Fruit fly (Drosophila melanogaster) whole organism, embryonic: ENCODE measurements around the gene CG5882.

ENCODE experiments used
- Atf6 ChIP-seq: fragments of 200-800 bp; sonication (Bioruptor generic); IDR thresholded peaks from 2 replicates; pipeline ENCODE4 v1.3.6; 2022; ENCODE audit warnings: missing biosample characterization, missing genetic modification characterization
- CG10147 ChIP-seq: fragments of 200-800 bp; sonication (Bioruptor generic); optimal IDR thresholded peaks from 2 replicates; lab custom pipeline; 2019; ENCODE audit warnings: missing biosample characterization, mild to moderate bottlenecking, missing genetic modification characterization, moderate library complexity
- CG10462 ChIP-seq: fragments of 200-800 bp; sonication (Bioruptor generic); optimal IDR thresholded peaks from 2 replicates; lab custom pipeline; 2016; ENCODE audit warnings: missing biosample characterization, missing genetic modification characterization
- CG11085 ChIP-seq: fragments of 200-800 bp; sonication (Bioruptor generic); IDR thresholded peaks from 2 replicates; pipeline ENCODE4 v1.3.6; 2022; ENCODE audit warnings: missing biosample characterization, missing genetic modification characterization
- CG11247 ChIP-seq: fragments of 200-800 bp; sonication (Bioruptor generic); IDR thresholded peaks from 2 replicates; pipeline ENCODE4 v1.3.6; 2022; ENCODE audit warnings: missing biosample characterization, missing genetic modification characterization
- CG11398 ChIP-seq: fragments of 200-800 bp; sonication (Bioruptor generic); optimal IDR thresholded peaks from 2 replicates; lab custom pipeline; 2016; ENCODE audit warnings: missing biosample characterization, missing genetic modification characterization
- CG12299 ChIP-seq: fragments of 200-800 bp; sonication (Bioruptor generic); optimal IDR thresholded peaks from 2 replicates; lab custom pipeline; 2018; ENCODE audit warnings: missing biosample characterization, mild to moderate bottlenecking, missing genetic modification characterization
- CG15011 ChIP-seq: fragments of 200-800 bp; sonication (Bioruptor generic); optimal IDR thresholded peaks from 3 replicates; lab custom pipeline; 2018; ENCODE audit warnings: missing biosample characterization, mild to moderate bottlenecking, missing genetic modification characterization
- CG15514 ChIP-seq: fragments of 200-800 bp; sonication (Bioruptor generic); optimal IDR thresholded peaks from 3 replicates; lab custom pipeline; 2017; ENCODE audit warnings: missing biosample characterization, missing genetic modification characterization, mild to moderate bottlenecking, moderate library complexity, missing genetic modification reagents
- CG17359 ChIP-seq: fragments of 200-800 bp; sonication (Bioruptor generic); optimal IDR thresholded peaks from 3 replicates; lab custom pipeline; 2018; ENCODE audit warnings: missing biosample characterization, mild to moderate bottlenecking, missing genetic modification characterization, moderate library complexity
- CG17829 ChIP-seq: fragments of 200-800 bp; optimal IDR thresholded peaks from 2 replicates; lab custom pipeline; 2019; ENCODE audit warnings: missing biosample characterization, mild to moderate bottlenecking, missing genetic modification characterization, moderate library complexity
- CG18619 ChIP-seq: fragments of 200-800 bp; sonication (Bioruptor generic); optimal IDR thresholded peaks from 3 replicates; lab custom pipeline; 2017; ENCODE audit warnings: missing biosample characterization, mild to moderate bottlenecking, missing genetic modification characterization
- CG3281 ChIP-seq: fragments of 200-800 bp; sonication (Bioruptor generic); optimal IDR thresholded peaks from 3 replicates; lab custom pipeline; 2017; ENCODE audit warnings: missing biosample characterization, mild to moderate bottlenecking, missing genetic modification characterization
- CG6683 ChIP-seq: fragments of 200-800 bp; sonication (Bioruptor generic); optimal IDR thresholded peaks from 2 replicates; lab custom pipeline; 2017; ENCODE audit warnings: missing biosample characterization, mild to moderate bottlenecking, missing genetic modification characterization, missing genetic modification reagents
- CG6765 ChIP-seq: fragments of 200-800 bp; sonication (Bioruptor generic); optimal IDR thresholded peaks from 3 replicates; lab custom pipeline; 2017; ENCODE audit warnings: missing biosample characterization, mild to moderate bottlenecking, missing genetic modification characterization
- CHES-1-like ChIP-seq: fragments of 200-800 bp; sonication (Bioruptor generic); optimal IDR thresholded peaks from 2 replicates; lab custom pipeline; 2016; ENCODE audit warnings: missing biosample characterization, missing genetic modification characterization
- CoRest ChIP-seq: fragments of 200-800 bp; sonication (Bioruptor generic); optimal IDR thresholded peaks from 3 replicates; lab custom pipeline; 2018; ENCODE audit warnings: missing biosample characterization, mild to moderate bottlenecking, missing genetic modification characterization, moderate library complexity
- Dek ChIP-seq: fragments of 200-800 bp; sonication (Bioruptor generic); optimal IDR thresholded peaks from 3 replicates; lab custom pipeline; 2019; ENCODE audit warnings: missing biosample characterization, mild to moderate bottlenecking, missing genetic modification characterization, moderate library complexity
- Dfd ChIP-seq, 2 experiments: fragments of >200 bp; optimal IDR thresholded peaks; 2 replicates each; lab custom pipeline; 2017; ENCODE audit warnings: missing biosample characterization in 2 of 2, missing genetic modification characterization in 2 of 2
- Elba2 ChIP-seq: fragments of 200-800 bp; sonication (Bioruptor generic); optimal IDR thresholded peaks from 3 replicates; lab custom pipeline; 2016; ENCODE audit warnings: missing biosample characterization, missing genetic modification characterization
- Fer2 ChIP-seq: fragments of 200-800 bp; sonication (Bioruptor generic); optimal IDR thresholded peaks from 2 replicates; lab custom pipeline; 2018; ENCODE audit warnings: missing biosample characterization, mild to moderate bottlenecking, missing genetic modification characterization, moderate library complexity
- Fer3 ChIP-seq: fragments of 200-800 bp; sonication (Bioruptor generic); optimal IDR thresholded peaks from 2 replicates; lab custom pipeline; 2018; ENCODE audit warnings: missing biosample characterization, mild to moderate bottlenecking, missing genetic modification characterization, moderate library complexity
- H2.0 ChIP-seq: fragments of 200-800 bp; sonication (Bioruptor generic); IDR thresholded peaks from 2 replicates; pipeline ENCODE4 v1.3.6; 2022; ENCODE audit warnings: missing biosample characterization, missing genetic modification characterization
- HHEX ChIP-seq: fragments of 200-800 bp; sonication (Bioruptor generic); optimal IDR thresholded peaks from 3 replicates; lab custom pipeline; 2017; ENCODE audit warnings: missing biosample characterization, mild to moderate bottlenecking, missing genetic modification characterization, missing genetic modification reagents
- Hr51 ChIP-seq, 2 experiments: fragments of 200-800 bp; sonication (Bioruptor generic); optimal IDR thresholded peaks; 2 replicates in 1 of 2; 3 replicates in 1 of 2; lab custom pipeline; 2016 to 2018; ENCODE audit warnings: missing biosample characterization in 2 of 2, missing genetic modification characterization in 2 of 2, mild to moderate bottlenecking in 1 of 2, moderate library complexity in 1 of 2
- Lim3 ChIP-seq: fragments of 200-800 bp; sonication (Bioruptor generic); IDR thresholded peaks from 2 replicates; pipeline ENCODE4 v1.3.6; 2022; ENCODE audit warnings: missing biosample characterization, missing genetic modification characterization
- Nf-YA ChIP-seq: fragments of 200-800 bp; sonication (Bioruptor generic); IDR thresholded peaks from 2 replicates; pipeline ENCODE4 v1.3.6; 2022; ENCODE audit warnings: missing biosample characterization, missing genetic modification characterization
- bcd ChIP-seq: fragments of 200-800 bp; sonication (Bioruptor generic); optimal IDR thresholded peaks from 2 replicates; lab custom pipeline; 2017; ENCODE audit warnings: missing biosample characterization, mild to moderate bottlenecking, missing genetic modification characterization
- cad ChIP-seq: fragments of >200 bp; optimal IDR thresholded peaks from 2 replicates; lab custom pipeline; 2017; ENCODE audit warnings: missing biosample characterization, missing genetic modification characterization
- crc ChIP-seq: fragments of 200-800 bp; sonication (Bioruptor generic); optimal IDR thresholded peaks from 2 replicates; lab custom pipeline; 2016; ENCODE audit warnings: missing biosample characterization, missing genetic modification characterization
- cwo ChIP-seq: fragments of 200-800 bp; sonication (Bioruptor generic); optimal IDR thresholded peaks from 3 replicates; lab custom pipeline; 2017; ENCODE audit warnings: missing biosample characterization, missing genetic modification characterization, mild to moderate bottlenecking, moderate library complexity, missing genetic modification reagents
- dmrt11E ChIP-seq: fragments of 200-800 bp; sonication (Bioruptor generic); optimal IDR thresholded peaks from 3 replicates; lab custom pipeline; 2018; ENCODE audit warnings: missing biosample characterization, mild to moderate bottlenecking, missing genetic modification characterization, moderate library complexity
- exex ChIP-seq: fragments of 200-800 bp; sonication (Bioruptor generic); optimal IDR thresholded peaks from 4 replicates; lab custom pipeline; 2018; ENCODE audit warnings: missing biosample characterization, mild to moderate bottlenecking, missing genetic modification characterization, moderate library complexity
- eyg ChIP-seq: fragments of 200-800 bp; sonication (Bioruptor generic); optimal IDR thresholded peaks from 3 replicates; lab custom pipeline; 2016; ENCODE audit warnings: missing biosample characterization, missing genetic modification characterization
- gce ChIP-seq: fragments of 200-800 bp; sonication (Bioruptor generic); IDR thresholded peaks from 3 replicates; pipeline ENCODE4 v1.3.6; 2022; ENCODE audit warnings: missing biosample characterization, missing genetic modification characterization
- gro ChIP-seq: fragments of 200-800 bp; sonication (Bioruptor generic); optimal IDR thresholded peaks from 2 replicates; lab custom pipeline; 2016; ENCODE audit warnings: missing biosample characterization, missing genetic modification characterization
- kah ChIP-seq: fragments of 200-800 bp; sonication (Bioruptor generic); optimal IDR thresholded peaks from 2 replicates; lab custom pipeline; 2018; ENCODE audit warnings: missing biosample characterization, mild to moderate bottlenecking, missing genetic modification characterization
- kni ChIP-seq: fragments of 200-800 bp; sonication (Bioruptor generic); optimal IDR thresholded peaks from 3 replicates; lab custom pipeline; 2017; ENCODE audit warnings: mild to moderate bottlenecking, missing biosample characterization, missing genetic modification reagents, missing genetic modification characterization
- maf-S ChIP-seq: fragments of 200-800 bp; sonication (Bioruptor generic); optimal IDR thresholded peaks from 2 replicates; lab custom pipeline; 2016; ENCODE audit warnings: missing biosample characterization, missing genetic modification characterization
- pho ChIP-seq: fragments of 200-800 bp; sonication (Bioruptor generic); optimal IDR thresholded peaks from 2 replicates; lab custom pipeline; 2016; ENCODE audit warnings: missing biosample characterization, missing genetic modification characterization
- ranshi ChIP-seq: fragments of 200-800 bp; sonication (Bioruptor generic); IDR thresholded peaks from 2 replicates; pipeline ENCODE4 v1.3.6; 2022; ENCODE audit warnings: missing biosample characterization, missing genetic modification characterization
- shn ChIP-seq: fragments of 200-800 bp; sonication (Bioruptor generic); optimal IDR thresholded peaks from 3 replicates; lab custom pipeline; 2016; ENCODE audit warnings: missing biosample characterization, missing genetic modification characterization
- so ChIP-seq: fragments of 200-800 bp; sonication (Bioruptor generic); IDR thresholded peaks from 3 replicates; pipeline ENCODE4 v1.3.6; 2022; ENCODE audit warnings: missing biosample characterization, missing genetic modification characterization
- sob ChIP-seq: fragments of 200-800 bp; sonication (Bioruptor generic); IDR thresholded peaks from 2 replicates; pipeline ENCODE4 v1.3.6; 2022; ENCODE audit warnings: missing biosample characterization, missing genetic modification characterization
- sqz ChIP-seq: fragments of 200-800 bp; sonication (Bioruptor generic); optimal IDR thresholded peaks from 3 replicates; lab custom pipeline; 2018; ENCODE audit warnings: missing biosample characterization, mild to moderate bottlenecking, missing genetic modification characterization
- sr ChIP-seq: fragments of 200-800 bp; sonication (Bioruptor generic); IDR thresholded peaks from 3 replicates; pipeline ENCODE4 v1.3.6; 2022; ENCODE audit warnings: missing biosample characterization, missing genetic modification characterization
- sug ChIP-seq: fragments of 200-800 bp; optimal IDR thresholded peaks from 2 replicates; lab custom pipeline; 2019; ENCODE audit warnings: missing biosample characterization, mild to moderate bottlenecking, missing genetic modification characterization, moderate library complexity
- tap ChIP-seq: fragments of 200-800 bp; optimal IDR thresholded peaks from 3 replicates; lab custom pipeline; 2019; ENCODE audit warnings: missing biosample characterization, mild to moderate bottlenecking, missing genetic modification characterization, moderate library complexity
- tll ChIP-seq, 2 experiments: fragments of 200-800 bp in 1 of 2; fragments of >200 bp in 1 of 2; sonication (Bioruptor generic) in 1 of 2; optimal IDR thresholded peaks; 2 replicates each; lab custom pipeline; 2017 to 2019; ENCODE audit warnings: missing biosample characterization in 2 of 2, missing genetic modification characterization in 2 of 2, mild to moderate bottlenecking in 1 of 2, moderate library complexity in 1 of 2
- unpg ChIP-seq: fragments of 200-800 bp; sonication (Bioruptor generic); optimal IDR thresholded peaks from 3 replicates; lab custom pipeline; 2018; ENCODE audit warnings: missing biosample characterization, mild to moderate bottlenecking, missing genetic modification characterization, moderate library complexity

The CG5882 gene

DNA sequence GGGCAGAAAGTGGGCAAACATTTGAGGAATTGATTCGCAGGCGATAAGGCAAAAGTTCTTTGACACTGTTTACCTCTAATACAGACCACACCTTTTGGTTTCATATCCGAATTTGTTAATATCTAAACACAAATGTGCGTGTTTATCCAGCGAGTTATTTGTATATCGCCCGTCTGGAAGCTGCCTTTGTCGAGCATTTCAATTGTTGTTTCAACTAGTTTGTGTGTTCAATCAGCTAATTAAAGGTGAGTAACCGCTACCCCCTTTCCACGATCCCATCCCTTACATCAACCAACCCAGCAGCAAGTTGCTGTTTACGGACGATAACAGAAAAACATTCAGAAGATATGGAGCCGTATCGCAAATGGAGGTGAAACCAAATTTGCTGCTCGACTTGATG is 13.0 kb downstream of the CG5882 start (continued):
- TF ChIP-seq H2.0 (GFP tag; lab: Robert Waterston, UW) (0 out of 2 replicates have a peak, but pooled peaks have one; percentile 12), Nf-YA (GFP tag; lab: Robert Waterston, UW) (no peak), CG15514 (peak; percentile 61), bcd (peak; percentile 35), Fer2 (tag; lab: Kevin White, UChicago) (peak; percentile 13), Dfd (GFP tag; optimal IDR thresholded peaks at IDR 0.05; lab: Kevin White, UChicago) (no peak), shn (GFP tag; lab: Kevin White, UChicago) (peak; percentile 33), CG11085 (GFP tag; lab: Robert Waterston, UW) (peak; percentile 46; the same call in 1 of the 2 replicates), CG6765 (GFP tag; lab: Kevin White, UChicago) (peak; percentile 73), Hr51 (GFP tag; optimal IDR thresholded peaks at IDR 0.05; lab: Kevin White, UChicago) (peak in 1 of 2 experiments; percentile 23), sr (no peak), CG11247 (peak; percentile 48; the same call in 1 of the 2 replicates), sqz (no peak), sob (peak; percentile 47; the same call in 1 of the 2 replicates), eyg (peak; percentile 43), CG17359 (tag; lab: Kevin White, UChicago) (peak; percentile 58), kah (GFP tag; lab: Kevin White, UChicago) (no peak), CoRest (tag; lab: Kevin White, UChicago) (peak; percentile 1), CG10462 (GFP tag; lab: Kevin White, UChicago) (no peak), crc (GFP tag; lab: Kevin White, UChicago) (peak; percentile 38), Atf6 (GFP tag; lab: Robert Waterston, UW) (peak; percentile 84), Fer3 (peak; percentile 47), CG18619 (GFP tag; lab: Kevin White, UChicago) (peak; percentile 43), CG11398 (GFP tag; lab: Kevin White, UChicago) (peak; percentile 29), Lim3 (GFP tag; lab: Robert Waterston, UW) (0 out of 2 replicates have a peak, but pooled peaks have one; percentile 20), HHEX (peak; percentile 67), gro (GFP tag; lab: Kevin White, UChicago) (peak; percentile 73), ranshi (GFP tag; lab: Robert Waterston, UW) (peak; percentile 9; the same call in 1 of the 2 replicates), gce (GFP tag; lab: Robert Waterston, UW) (0 out of 3 replicates have a peak, but pooled peaks have one; percentile 5), cad (GFP tag; lab: Kevin White, UChicago) (no peak), CHES-1-like (GFP tag; lab: Kevin White, UChicago) (peak; percentile 49), CG3281 (GFP tag; lab: Kevin White, UChicago) (peak; percentile 79), exex (tag; lab: Kevin White, UChicago) (peak; percentile 40), kni (GFP tag; lab: Kevin White, UChicago) (no peak), CG17829 (tag; lab: Kevin White, UChicago) (no peak), cwo (GFP tag; lab: Kevin White, UChicago) (peak; percentile 56), Elba2 (no peak), pho (GFP tag; lab: Kevin White, UChicago) (peak; percentile 70), dmrt11E (tag; lab: Kevin White, UChicago) (no peak), CG12299 (peak; percentile 8), tll (GFP tag; optimal IDR thresholded peaks at IDR 0.05; lab: Kevin White, UChicago) (no peak), maf-S (peak; percentile 16), CG10147 (peak; percentile 51), tap (tag; lab: Kevin White, UChicago) (no peak), CG6683 (GFP tag; lab: Kevin White, UChicago) (peak; percentile 49), sug (tag; lab: Kevin White, UChicago) (peak; percentile 0), CG15011 (GFP tag; lab: Kevin White, UChicago) (peak; percentile 56), so (GFP tag; lab: Robert Waterston, UW) (peak; percentile 61; the same call in 1 of the 3 replicates), unpg (peak; percentile 35), Dek (peak; percentile 12)
